Fruit fly (Drosophila melanogaster) whole organism, embryonic: Measurements from ENCODE around the gene ND-23.

Experiments used
- CG11247 ChIP-seq: fragments of 200-800 bp; sonication (Bioruptor generic); IDR thresholded peaks from 2 replicates; pipeline ENCODE4 v1.3.6; 2022; ENCODE audit warnings: missing biosample characterization, missing genetic modification characterization
- CG11504 ChIP-seq: fragments of 200-800 bp; sonication (Bioruptor generic); optimal IDR thresholded peaks from 3 replicates; lab custom pipeline; 2019; ENCODE audit warnings: missing biosample characterization, mild to moderate bottlenecking, missing genetic modification characterization, moderate library complexity
- CG12299 ChIP-seq: fragments of 200-800 bp; sonication (Bioruptor generic); optimal IDR thresholded peaks from 2 replicates; lab custom pipeline; 2018; ENCODE audit warnings: missing biosample characterization, mild to moderate bottlenecking, missing genetic modification characterization
- CG13287 ChIP-seq: fragments of 200-800 bp; sonication (Bioruptor generic); IDR thresholded peaks from 2 replicates; pipeline ENCODE4 v1.3.6; 2022; ENCODE audit warnings: missing biosample characterization, missing genetic modification characterization; ENCODE audit not compliant: partially characterized antibody
- CG14860 ChIP-seq: fragments of 200-800 bp; sonication (Bioruptor generic); IDR thresholded peaks from 3 replicates; pipeline ENCODE4 v1.3.6; 2022; ENCODE audit warnings: missing biosample characterization, missing genetic modification characterization; ENCODE audit not compliant: partially characterized antibody
- CG15514 ChIP-seq: fragments of 200-800 bp; sonication (Bioruptor generic); optimal IDR thresholded peaks from 3 replicates; lab custom pipeline; 2017; ENCODE audit warnings: missing biosample characterization, missing genetic modification characterization, mild to moderate bottlenecking, moderate library complexity, missing genetic modification reagents
- CG17186 ChIP-seq: fragments of 200-800 bp; sonication (Bioruptor generic); optimal IDR thresholded peaks from 3 replicates; lab custom pipeline; 2017; ENCODE audit warnings: missing biosample characterization, missing genetic modification reagents, missing genetic modification characterization
- CG17612 ChIP-seq: fragments of 200-800 bp; sonication (Bioruptor generic); IDR thresholded peaks from 2 replicates; pipeline ENCODE4 v1.3.6; 2022; ENCODE audit warnings: missing biosample characterization, missing genetic modification characterization
- CG2116 ChIP-seq: fragments of 200-800 bp; sonication (Bioruptor generic); optimal IDR thresholded peaks from 3 replicates; lab custom pipeline; 2018; ENCODE audit warnings: missing biosample characterization, mild to moderate bottlenecking, missing genetic modification characterization
- CG2202 ChIP-seq: fragments of 200-800 bp; sonication (Bioruptor generic); optimal IDR thresholded peaks from 2 replicates; lab custom pipeline; 2018; ENCODE audit warnings: missing biosample characterization, mild to moderate bottlenecking, missing genetic modification characterization
- CG31441 ChIP-seq: fragments of 200-800 bp; sonication (Bioruptor generic); IDR thresholded peaks from 2 replicates; pipeline ENCODE4 v1.3.6; 2022; ENCODE audit warnings: missing biosample characterization, missing genetic modification characterization
- CG33213 ChIP-seq: fragments of 200-800 bp; sonication (Bioruptor generic); optimal IDR thresholded peaks from 3 replicates; lab custom pipeline; 2016; ENCODE audit warnings: missing biosample characterization, missing genetic modification characterization
- CG33557 ChIP-seq: fragments of 200-800 bp; sonication (Bioruptor generic); optimal IDR thresholded peaks from 2 replicates; lab custom pipeline; 2019; ENCODE audit warnings: missing biosample characterization, mild to moderate bottlenecking, missing genetic modification characterization, moderate library complexity
- CG4360 ChIP-seq: fragments of 200-800 bp; sonication (Bioruptor generic); IDR thresholded peaks from 2 replicates; pipeline ENCODE4 v1.3.6; 2022; ENCODE audit warnings: missing biosample characterization, missing genetic modification characterization
- CG4424 ChIP-seq: fragments of 200-800 bp; sonication (Bioruptor generic); optimal IDR thresholded peaks from 3 replicates; lab custom pipeline; 2016; ENCODE audit warnings: missing biosample characterization, missing genetic modification characterization
- CG5180 ChIP-seq: fragments of 200-800 bp; sonication (Bioruptor generic); optimal IDR thresholded peaks from 3 replicates; lab custom pipeline; 2017; ENCODE audit warnings: missing biosample characterization, missing genetic modification characterization, mild to moderate bottlenecking, moderate library complexity, missing genetic modification reagents
- CG7357 ChIP-seq: fragments of 200-800 bp; sonication (Bioruptor generic); IDR thresholded peaks from 3 replicates; pipeline ENCODE4 v1.3.6; 2022; ENCODE audit warnings: missing biosample characterization, missing genetic modification characterization
- CG8281 ChIP-seq: fragments of 200-800 bp; sonication (Bioruptor generic); optimal IDR thresholded peaks from 2 replicates; lab custom pipeline; 2018; ENCODE audit warnings: missing biosample characterization, mild to moderate bottlenecking, missing genetic modification characterization, moderate library complexity
- CG8290 ChIP-seq, 3 experiments: fragments of 200-800 bp; sonication (Bioruptor generic); optimal IDR thresholded peaks; 2 replicates each; lab custom pipeline; 2016 to 2019; ENCODE audit warnings: missing biosample characterization in 3 of 3, missing genetic modification characterization in 3 of 3, mild to moderate bottlenecking in 2 of 3, moderate library complexity in 1 of 3
- Dfd ChIP-seq, 2 experiments: fragments of >200 bp; optimal IDR thresholded peaks; 2 replicates each; lab custom pipeline; 2017; ENCODE audit warnings: missing biosample characterization in 2 of 2, missing genetic modification characterization in 2 of 2
- Dll ChIP-seq: fragments of 200-800 bp; sonication (Bioruptor generic); IDR thresholded peaks from 4 replicates; pipeline ENCODE4 v1.3.6; 2022; ENCODE audit warnings: missing biosample characterization, missing genetic modification characterization; ENCODE audit not compliant: partially characterized antibody
- Dp ChIP-seq: fragments of 200-800 bp; sonication (Bioruptor generic); optimal IDR thresholded peaks from 2 replicates; lab custom pipeline; 2018; ENCODE audit warnings: missing biosample characterization, mild to moderate bottlenecking, missing genetic modification characterization, moderate library complexity
- E2f2 ChIP-seq: fragments of 200-800 bp; sonication (Bioruptor generic); IDR thresholded peaks from 2 replicates; pipeline ENCODE4 v1.3.6; 2022; ENCODE audit warnings: missing biosample characterization, missing genetic modification characterization
- NC2β ChIP-seq: fragments of 200-800 bp; sonication (Bioruptor generic); optimal IDR thresholded peaks from 2 replicates; lab custom pipeline; 2016; ENCODE audit warnings: missing biosample characterization, missing genetic modification characterization
- Nf-YB ChIP-seq: fragments of 200-800 bp; sonication (Bioruptor generic); optimal IDR thresholded peaks from 3 replicates; lab custom pipeline; 2019; ENCODE audit warnings: missing biosample characterization, mild to moderate bottlenecking, missing genetic modification characterization, moderate library complexity
- Sry-δ ChIP-seq: fragments of 200-800 bp; sonication (Bioruptor generic); optimal IDR thresholded peaks from 2 replicates; lab custom pipeline; 2016; ENCODE audit warnings: missing biosample characterization, missing genetic modification characterization
- Trl ChIP-seq, 3 experiments: fragments of >200 bp in 2 of 3; fragments of 200-800 bp in 1 of 3; sonication (Bioruptor generic) in 1 of 3; optimal IDR thresholded peaks; 2 replicates in 1 of 3; 3 replicates in 2 of 3; lab custom pipeline; 2016 to 2017; ENCODE audit warnings: missing biosample characterization in 1 of 3, missing genetic modification characterization in 1 of 3
- Xrp1 ChIP-seq: fragments of 200-800 bp; sonication (Bioruptor generic); IDR thresholded peaks from 2 replicates; pipeline ENCODE4 v1.3.6; 2022; ENCODE audit warnings: missing biosample characterization, missing genetic modification characterization
- abd-A ChIP-seq: fragments of 200-800 bp; sonication (Bioruptor generic); optimal IDR thresholded peaks from 3 replicates; lab custom pipeline; 2019; ENCODE audit warnings: missing biosample characterization, mild to moderate bottlenecking, missing genetic modification characterization, moderate library complexity
- az2 ChIP-seq: fragments of 200-800 bp; sonication (Bioruptor generic); optimal IDR thresholded peaks from 3 replicates; lab custom pipeline; 2016; ENCODE audit warnings: missing biosample characterization, missing genetic modification characterization
- cg ChIP-seq: fragments of 200-800 bp; sonication (Bioruptor generic); optimal IDR thresholded peaks from 3 replicates; lab custom pipeline; 2019; ENCODE audit warnings: missing biosample characterization, mild to moderate bottlenecking, missing genetic modification characterization, moderate library complexity
- cwo ChIP-seq: fragments of 200-800 bp; sonication (Bioruptor generic); optimal IDR thresholded peaks from 3 replicates; lab custom pipeline; 2017; ENCODE audit warnings: missing biosample characterization, missing genetic modification characterization, mild to moderate bottlenecking, moderate library complexity, missing genetic modification reagents
- disco-r ChIP-seq: fragments of 200-800 bp; sonication (Bioruptor generic); optimal IDR thresholded peaks from 2 replicates; lab custom pipeline; 2016; ENCODE audit warnings: missing biosample characterization, missing genetic modification characterization
- exex ChIP-seq: fragments of 200-800 bp; sonication (Bioruptor generic); optimal IDR thresholded peaks from 4 replicates; lab custom pipeline; 2018; ENCODE audit warnings: missing biosample characterization, mild to moderate bottlenecking, missing genetic modification characterization, moderate library complexity
- ftz-f1 ChIP-seq: fragments of 200-800 bp; sonication (Bioruptor generic); optimal IDR thresholded peaks from 2 replicates; lab custom pipeline; 2016; ENCODE audit warnings: missing biosample characterization, missing genetic modification characterization
- grau ChIP-seq: fragments of 200-800 bp; optimal IDR thresholded peaks from 3 replicates; lab custom pipeline; 2019; ENCODE audit warnings: missing biosample characterization, mild to moderate bottlenecking, missing genetic modification characterization, moderate library complexity
- gsb ChIP-seq: fragments of 200-800 bp; sonication (Bioruptor generic); IDR thresholded peaks from 2 replicates; pipeline ENCODE4 v1.3.6; 2022; ENCODE audit warnings: missing biosample characterization, missing genetic modification characterization
- her ChIP-seq: fragments of 200-800 bp; sonication (Bioruptor generic); optimal IDR thresholded peaks from 2 replicates; lab custom pipeline; 2016; ENCODE audit warnings: missing biosample characterization, missing genetic modification characterization
- hkb ChIP-seq, 2 experiments: fragments of 200-800 bp in 1 of 2; fragments of >200 bp in 1 of 2; sonication (Bioruptor generic) in 1 of 2; IDR thresholded peaks in 1 of 2; optimal IDR thresholded peaks in 1 of 2; 2 replicates each; pipeline versions ENCODE4 v1.3.6 to Lab custom; 2017 to 2022; ENCODE audit warnings: missing biosample characterization in 1 of 2, missing genetic modification characterization in 1 of 2
- hth ChIP-seq: fragments of >200 bp; optimal IDR thresholded peaks from 2 replicates; lab custom pipeline; 2017; ENCODE audit warnings: inconsistent platforms
- nau ChIP-seq: fragments of 200-800 bp; sonication (Bioruptor generic); optimal IDR thresholded peaks from 3 replicates; lab custom pipeline; 2017; ENCODE audit warnings: missing biosample characterization, mild to moderate bottlenecking, missing genetic modification characterization, missing genetic modification reagents
- pros ChIP-seq: fragments of 200-800 bp; sonication (Bioruptor generic); optimal IDR thresholded peaks from 3 replicates; lab custom pipeline; 2019; ENCODE audit warnings: missing biosample characterization, mild to moderate bottlenecking, missing genetic modification characterization, moderate library complexity
- sens ChIP-seq: fragments of 200-800 bp; sonication (Bioruptor generic); peaks from one replicate; lab custom pipeline; 2016; ENCODE audit warnings: missing biosample characterization, missing genetic modification characterization
- sim ChIP-seq: fragments of 200-800 bp; sonication (Bioruptor generic); IDR thresholded peaks from 2 replicates; pipeline ENCODE4 v1.3.6; 2022; ENCODE audit warnings: missing biosample characterization, missing genetic modification characterization
- ssp ChIP-seq: fragments of 200-800 bp; sonication (Bioruptor generic); IDR thresholded peaks from 2 replicates; pipeline ENCODE4 v1.3.6; 2022; ENCODE audit warnings: missing biosample characterization, missing genetic modification characterization
- tna ChIP-seq: fragments of 200-800 bp; sonication (Bioruptor generic); IDR thresholded peaks from 2 replicates; pipeline ENCODE4 v1.3.6; 2022; ENCODE audit warnings: missing biosample characterization, missing genetic modification characterization; ENCODE audit not compliant: partially characterized antibody
- toy ChIP-seq: fragments of 200-800 bp; sonication (Bioruptor generic); IDR thresholded peaks from 2 replicates; pipeline ENCODE4 v1.3.6; 2022; ENCODE audit warnings: missing biosample characterization, missing genetic modification characterization
- trem ChIP-seq: fragments of 200-800 bp; optimal IDR thresholded peaks from 3 replicates; lab custom pipeline; 2019; ENCODE audit warnings: missing biosample characterization, mild to moderate bottlenecking, missing genetic modification characterization, moderate library complexity
- zen ChIP-seq: fragments of 200-800 bp; sonication (Bioruptor generic); optimal IDR thresholded peaks from 3 replicates; lab custom pipeline; 2018; ENCODE audit warnings: missing biosample characterization, mild to moderate bottlenecking, missing genetic modification characterization, moderate library complexity

ND-23 gene

dm6 chr3R:15857189-15857767 lies 20.4 kb upstream of the ND-23 start, which contains the start of gene Hmt-1 (continued):
- TF ChIP-seq CG15514 (GFP tag; lab: Kevin White, UChicago) (peak; percentile 62), CG33213 (GFP tag; lab: Kevin White, UChicago) (no peak), CG11504 (tag; lab: Kevin White, UChicago) (no peak), sens (GFP tag; lab: Kevin White, UChicago) (peak; percentile 83), CG4424 (GFP tag; lab: Kevin White, UChicago) (no peak), Dp (peak; percentile 94), trem (tag; lab: Kevin White, UChicago) (peak; percentile 83), Dll (GFP tag; lab: Robert Waterston, UW) (no peak), tna (GFP tag; lab: Robert Waterston, UW) (no peak), nau (no peak), Sry-δ (GFP tag; lab: Kevin White, UChicago) (peak; percentile 42), CG4360 (GFP tag; lab: Robert Waterston, UW) (no peak), CG14860 (GFP tag; lab: Robert Waterston, UW) (no peak), CG12299 (tag; lab: Kevin White, UChicago) (no peak), az2 (no peak), gsb (GFP tag; lab: Robert Waterston, UW) (no peak), ftz-f1 (GFP tag; lab: Kevin White, UChicago) (peak; percentile 36), toy (GFP tag; lab: Robert Waterston, UW) (no peak), CG17612 (GFP tag; lab: Robert Waterston, UW) (no peak), CG5180 (GFP tag; lab: Kevin White, UChicago) (no peak), zen (tag; lab: Kevin White, UChicago) (peak; percentile 38), abd-A (tag; lab: Kevin White, UChicago) (no peak), Xrp1 (no peak), ssp (GFP tag; lab: Robert Waterston, UW) (peak; percentile 74), CG2116 (peak; percentile 61), hth (lab: Kevin White, UChicago) (no peak), E2f2 (GFP tag; lab: Robert Waterston, UW) (peak; percentile 97), her (GFP tag; lab: Kevin White, UChicago) (no peak), CG8290 (GFP tag; optimal IDR thresholded peaks at IDR 0.05; lab: Kevin White, UChicago) (no peak), CG8290 (tag; optimal IDR thresholded peaks at IDR 0.05; lab: Kevin White, UChicago) (no peak), sim (no peak), grau (tag; lab: Kevin White, UChicago) (peak; percentile 77), Dfd (GFP tag; optimal IDR thresholded peaks at IDR 0.05; lab: Kevin White, UChicago) (no peak), CG11247 (GFP tag; lab: Robert Waterston, UW) (no peak), NC2β (GFP tag; lab: Kevin White, UChicago) (no peak), CG7357 (peak; percentile 92), CG13287 (GFP tag; lab: Robert Waterston, UW) (peak; percentile 26), pros (no peak), CG33557 (no peak), CG31441 (no peak), CG2202 (peak; percentile 1), cwo (GFP tag; lab: Kevin White, UChicago) (peak; percentile 8), Trl (optimal IDR thresholded peaks at IDR 0.05; lab: Kevin White, UChicago) (no peak), Trl (GFP tag; optimal IDR thresholded peaks at IDR 0.05; lab: Kevin White, UChicago) (no peak), CG17186 (GFP tag; lab: Kevin White, UChicago) (peak; percentile 57), cg (no peak), disco-r (GFP tag; lab: Kevin White, UChicago) (no peak), Nf-YB (peak; percentile 34), hkb (optimal IDR thresholded peaks at IDR 0.05; lab: Kevin White, UChicago) (peak; percentile 11), hkb (GFP tag; IDR thresholded peaks at IDR 0.05; lab: Robert Waterston, UW) (no peak), exex (tag; lab: Kevin White, UChicago) (peak; percentile 13), CG8281 (tag; lab: Kevin White, UChicago) (no peak)
